Fruit fly (Drosophila melanogaster) whole organism, embryonic: ENCODE data around the gene Jhbp11.

ENCODE experiments used
- B-H1 ChIP-seq: fragments of 200-800 bp; sonication (Bioruptor generic); IDR thresholded peaks from 3 replicates; pipeline ENCODE4 v1.3.6; 2022; ENCODE audit warnings: missing biosample characterization, missing genetic modification characterization
- CG10366 ChIP-seq: fragments of 200-800 bp; sonication (Bioruptor generic); IDR thresholded peaks from 2 replicates; pipeline ENCODE4 v1.3.6; 2022; ENCODE audit warnings: missing biosample characterization, missing genetic modification characterization
- CG12104 ChIP-seq: fragments of 200-800 bp; sonication (Bioruptor generic); optimal IDR thresholded peaks from 3 replicates; lab custom pipeline; 2016; ENCODE audit warnings: missing biosample characterization, missing genetic modification characterization
- CG12236 ChIP-seq: fragments of 200-800 bp; sonication (Bioruptor generic); optimal IDR thresholded peaks from 2 replicates; lab custom pipeline; 2016; ENCODE audit warnings: missing biosample characterization, missing genetic modification characterization
- CG12659 ChIP-seq: fragments of 200-800 bp; sonication (Bioruptor generic); optimal IDR thresholded peaks from 3 replicates; lab custom pipeline; 2017; ENCODE audit warnings: mild to moderate bottlenecking, missing biosample characterization, missing genetic modification reagents, missing genetic modification characterization
- CG13296 ChIP-seq: fragments of 200-800 bp; sonication (Bioruptor generic); optimal IDR thresholded peaks from 3 replicates; lab custom pipeline; 2018; ENCODE audit warnings: missing biosample characterization, mild to moderate bottlenecking, missing genetic modification characterization
- CG17359 ChIP-seq: fragments of 200-800 bp; sonication (Bioruptor generic); optimal IDR thresholded peaks from 3 replicates; lab custom pipeline; 2018; ENCODE audit warnings: missing biosample characterization, mild to moderate bottlenecking, missing genetic modification characterization, moderate library complexity
- CG18476 ChIP-seq: fragments of 200-800 bp; sonication (Bioruptor generic); optimal IDR thresholded peaks from 2 replicates; lab custom pipeline; 2016; ENCODE audit warnings: missing biosample characterization, mild to moderate bottlenecking, missing genetic modification characterization
- CG18619 ChIP-seq: fragments of 200-800 bp; sonication (Bioruptor generic); optimal IDR thresholded peaks from 3 replicates; lab custom pipeline; 2017; ENCODE audit warnings: missing biosample characterization, mild to moderate bottlenecking, missing genetic modification characterization
- CG2129 ChIP-seq: fragments of 200-800 bp; sonication (Bioruptor generic); IDR thresholded peaks from 2 replicates; pipeline ENCODE4 v1.3.6; 2022; ENCODE audit warnings: missing biosample characterization, missing genetic modification characterization; ENCODE audit not compliant: partially characterized antibody
- CG2678 ChIP-seq: fragments of 200-800 bp; sonication (Bioruptor generic); optimal IDR thresholded peaks from 3 replicates; lab custom pipeline; 2019; ENCODE audit warnings: missing biosample characterization, mild to moderate bottlenecking, missing genetic modification characterization, moderate library complexity
- CG33213 ChIP-seq: fragments of 200-800 bp; sonication (Bioruptor generic); optimal IDR thresholded peaks from 3 replicates; lab custom pipeline; 2016; ENCODE audit warnings: missing biosample characterization, missing genetic modification characterization
- CG3407 ChIP-seq: fragments of 200-800 bp; sonication (Bioruptor generic); optimal IDR thresholded peaks from 2 replicates; lab custom pipeline; 2018; ENCODE audit warnings: missing biosample characterization, mild to moderate bottlenecking, missing genetic modification characterization
- CG4854 ChIP-seq: fragments of 200-800 bp; sonication (Bioruptor generic); optimal IDR thresholded peaks from 2 replicates; lab custom pipeline; 2016; ENCODE audit warnings: missing biosample characterization, missing genetic modification characterization, inconsistent platforms
- CG5245 ChIP-seq: fragments of 200-800 bp; sonication (Bioruptor generic); optimal IDR thresholded peaks from 3 replicates; lab custom pipeline; 2016; ENCODE audit warnings: missing biosample characterization, missing genetic modification characterization
- CG7357 ChIP-seq: fragments of 200-800 bp; sonication (Bioruptor generic); IDR thresholded peaks from 3 replicates; pipeline ENCODE4 v1.3.6; 2022; ENCODE audit warnings: missing biosample characterization, missing genetic modification characterization
- CG7928 ChIP-seq: fragments of 200-800 bp; sonication (Bioruptor generic); optimal IDR thresholded peaks from 2 replicates; lab custom pipeline; 2017; ENCODE audit warnings: missing biosample characterization, mild to moderate bottlenecking, missing genetic modification characterization
- CG9817 ChIP-seq: fragments of 200-800 bp; sonication (Bioruptor generic); optimal IDR thresholded peaks from 2 replicates; lab custom pipeline; 2018; ENCODE audit warnings: missing biosample characterization, mild to moderate bottlenecking, missing genetic modification characterization, moderate library complexity
- Camta ChIP-seq: fragments of 200-800 bp; sonication (Bioruptor generic); optimal IDR thresholded peaks from 2 replicates; lab custom pipeline; 2016; ENCODE audit warnings: missing biosample characterization, missing genetic modification characterization
- Chrac-16 ChIP-seq: fragments of 200-800 bp; sonication (Bioruptor generic); optimal IDR thresholded peaks from 3 replicates; lab custom pipeline; 2016; ENCODE audit warnings: missing biosample characterization, missing genetic modification characterization
- Dfd ChIP-seq, 2 experiments: fragments of >200 bp; optimal IDR thresholded peaks; 2 replicates each; lab custom pipeline; 2017; ENCODE audit warnings: missing biosample characterization in 2 of 2, missing genetic modification characterization in 2 of 2
- Dref ChIP-seq: fragments of 200-800 bp; sonication (Bioruptor generic); IDR thresholded peaks from 2 replicates; pipeline ENCODE4 v1.3.6; 2022; ENCODE audit warnings: missing biosample characterization, missing genetic modification characterization
- H15 ChIP-seq: fragments of 200-800 bp; sonication (Bioruptor generic); IDR thresholded peaks from 3 replicates; pipeline ENCODE4 v1.3.6; 2022; ENCODE audit warnings: missing biosample characterization, missing genetic modification characterization
- HLHmδ ChIP-seq: fragments of 200-800 bp; sonication (Bioruptor generic); optimal IDR thresholded peaks from 2 replicates; lab custom pipeline; 2018; ENCODE audit warnings: missing biosample characterization, mild to moderate bottlenecking, missing genetic modification characterization, moderate library complexity
- Hr51 ChIP-seq, 2 experiments: fragments of 200-800 bp; sonication (Bioruptor generic); optimal IDR thresholded peaks; 2 replicates in 1 of 2; 3 replicates in 1 of 2; lab custom pipeline; 2016 to 2018; ENCODE audit warnings: missing biosample characterization in 2 of 2, missing genetic modification characterization in 2 of 2, mild to moderate bottlenecking in 1 of 2, moderate library complexity in 1 of 2
- Max ChIP-seq: fragments of 200-800 bp; sonication (Bioruptor generic); optimal IDR thresholded peaks from 2 replicates; lab custom pipeline; 2016; ENCODE audit warnings: missing biosample characterization, mild to moderate bottlenecking, missing genetic modification characterization
- NK7.1 ChIP-seq: fragments of 200-800 bp; sonication (Bioruptor generic); optimal IDR thresholded peaks from 3 replicates; lab custom pipeline; 2016; ENCODE audit warnings: missing biosample characterization, missing genetic modification characterization
- Oli ChIP-seq: fragments of 200-800 bp; sonication (Bioruptor generic); optimal IDR thresholded peaks from 2 replicates; lab custom pipeline; 2018; ENCODE audit warnings: missing biosample characterization, mild to moderate bottlenecking, missing genetic modification characterization, moderate library complexity
- PHDP ChIP-seq: fragments of 200-800 bp; sonication (Bioruptor generic); optimal IDR thresholded peaks from 3 replicates; lab custom pipeline; 2018; ENCODE audit warnings: missing biosample characterization, mild to moderate bottlenecking, missing genetic modification characterization, moderate library complexity
- Ravus ChIP-seq: fragments of 200-800 bp; sonication (Bioruptor generic); IDR thresholded peaks from 2 replicates; pipeline ENCODE4 v1.3.6; 2022; ENCODE audit warnings: missing biosample characterization, missing genetic modification characterization
- Stat92E ChIP-seq, 3 experiments: fragments of >200 bp in 2 of 3; fragments of 200-800 bp in 1 of 3; sonication (Bioruptor generic) in 1 of 3; optimal IDR thresholded peaks; 2 replicates each; lab custom pipeline; 2017 to 2019; ENCODE audit warnings: missing biosample characterization in 3 of 3, missing genetic modification characterization in 3 of 3, mild to moderate bottlenecking in 1 of 3, moderate library complexity in 1 of 3
- Trl ChIP-seq, 3 experiments: fragments of >200 bp in 2 of 3; fragments of 200-800 bp in 1 of 3; sonication (Bioruptor generic) in 1 of 3; optimal IDR thresholded peaks; 2 replicates in 1 of 3; 3 replicates in 2 of 3; lab custom pipeline; 2016 to 2017; ENCODE audit warnings: missing biosample characterization in 1 of 3, missing genetic modification characterization in 1 of 3
- Vsx1 ChIP-seq: fragments of 200-800 bp; sonication (Bioruptor generic); optimal IDR thresholded peaks from 2 replicates; lab custom pipeline; 2017; ENCODE audit warnings: missing biosample characterization, mild to moderate bottlenecking, missing genetic modification characterization, missing genetic modification reagents
- Xrp1 ChIP-seq: fragments of 200-800 bp; sonication (Bioruptor generic); IDR thresholded peaks from 2 replicates; pipeline ENCODE4 v1.3.6; 2022; ENCODE audit warnings: missing biosample characterization, missing genetic modification characterization
- ac ChIP-seq: fragments of 200-800 bp; sonication (Bioruptor generic); optimal IDR thresholded peaks from 3 replicates; lab custom pipeline; 2017; ENCODE audit warnings: missing biosample characterization, mild to moderate bottlenecking, missing genetic modification characterization
- ap ChIP-seq: fragments of 200-800 bp; sonication (Bioruptor generic); IDR thresholded peaks from 2 replicates; pipeline ENCODE4 v1.3.6; 2022; ENCODE audit warnings: missing biosample characterization, missing genetic modification characterization
- ara ChIP-seq: fragments of 200-800 bp; sonication (Bioruptor generic); IDR thresholded peaks from 2 replicates; pipeline ENCODE4 v1.3.6; 2022; ENCODE audit warnings: missing biosample characterization, missing genetic modification characterization
- bcd ChIP-seq: fragments of 200-800 bp; sonication (Bioruptor generic); optimal IDR thresholded peaks from 2 replicates; lab custom pipeline; 2017; ENCODE audit warnings: missing biosample characterization, mild to moderate bottlenecking, missing genetic modification characterization
- ems ChIP-seq: fragments of 200-800 bp; sonication (Bioruptor generic); optimal IDR thresholded peaks from 3 replicates; lab custom pipeline; 2016; ENCODE audit warnings: missing biosample characterization, missing genetic modification characterization
- fu2 ChIP-seq: fragments of 200-800 bp; sonication (Bioruptor generic); optimal IDR thresholded peaks from 2 replicates; lab custom pipeline; 2016; ENCODE audit warnings: missing biosample characterization, missing genetic modification characterization
- gem ChIP-seq: fragments of 200-800 bp; sonication (Bioruptor generic); optimal IDR thresholded peaks from 2 replicates; lab custom pipeline; 2019; ENCODE audit warnings: missing biosample characterization, mild to moderate bottlenecking, missing genetic modification characterization, moderate library complexity
- grau ChIP-seq: fragments of 200-800 bp; optimal IDR thresholded peaks from 3 replicates; lab custom pipeline; 2019; ENCODE audit warnings: missing biosample characterization, mild to moderate bottlenecking, missing genetic modification characterization, moderate library complexity
- nerfin-1 ChIP-seq: fragments of 200-800 bp; sonication (Bioruptor generic); optimal IDR thresholded peaks from 3 replicates; lab custom pipeline; 2019; ENCODE audit warnings: missing biosample characterization, mild to moderate bottlenecking, missing genetic modification characterization, moderate library complexity
- psq ChIP-seq: fragments of 200-800 bp; sonication (Bioruptor generic); optimal IDR thresholded peaks from 2 replicates; lab custom pipeline; 2017; ENCODE audit warnings: missing biosample characterization, missing genetic modification characterization
- seq ChIP-seq: fragments of 200-800 bp; sonication (Bioruptor generic); IDR thresholded peaks from 2 replicates; pipeline ENCODE4 v1.3.6; 2022; ENCODE audit warnings: missing biosample characterization, missing genetic modification characterization
- sim ChIP-seq: fragments of 200-800 bp; sonication (Bioruptor generic); IDR thresholded peaks from 2 replicates; pipeline ENCODE4 v1.3.6; 2022; ENCODE audit warnings: missing biosample characterization, missing genetic modification characterization
- toy ChIP-seq: fragments of 200-800 bp; sonication (Bioruptor generic); IDR thresholded peaks from 2 replicates; pipeline ENCODE4 v1.3.6; 2022; ENCODE audit warnings: missing biosample characterization, missing genetic modification characterization
- tup ChIP-seq: fragments of 200-800 bp; sonication (Bioruptor generic); optimal IDR thresholded peaks from 2 replicates; lab custom pipeline; 2016; ENCODE audit warnings: missing biosample characterization, mild to moderate bottlenecking, missing genetic modification characterization, moderate library complexity

Gene Jhbp11

DNA sequence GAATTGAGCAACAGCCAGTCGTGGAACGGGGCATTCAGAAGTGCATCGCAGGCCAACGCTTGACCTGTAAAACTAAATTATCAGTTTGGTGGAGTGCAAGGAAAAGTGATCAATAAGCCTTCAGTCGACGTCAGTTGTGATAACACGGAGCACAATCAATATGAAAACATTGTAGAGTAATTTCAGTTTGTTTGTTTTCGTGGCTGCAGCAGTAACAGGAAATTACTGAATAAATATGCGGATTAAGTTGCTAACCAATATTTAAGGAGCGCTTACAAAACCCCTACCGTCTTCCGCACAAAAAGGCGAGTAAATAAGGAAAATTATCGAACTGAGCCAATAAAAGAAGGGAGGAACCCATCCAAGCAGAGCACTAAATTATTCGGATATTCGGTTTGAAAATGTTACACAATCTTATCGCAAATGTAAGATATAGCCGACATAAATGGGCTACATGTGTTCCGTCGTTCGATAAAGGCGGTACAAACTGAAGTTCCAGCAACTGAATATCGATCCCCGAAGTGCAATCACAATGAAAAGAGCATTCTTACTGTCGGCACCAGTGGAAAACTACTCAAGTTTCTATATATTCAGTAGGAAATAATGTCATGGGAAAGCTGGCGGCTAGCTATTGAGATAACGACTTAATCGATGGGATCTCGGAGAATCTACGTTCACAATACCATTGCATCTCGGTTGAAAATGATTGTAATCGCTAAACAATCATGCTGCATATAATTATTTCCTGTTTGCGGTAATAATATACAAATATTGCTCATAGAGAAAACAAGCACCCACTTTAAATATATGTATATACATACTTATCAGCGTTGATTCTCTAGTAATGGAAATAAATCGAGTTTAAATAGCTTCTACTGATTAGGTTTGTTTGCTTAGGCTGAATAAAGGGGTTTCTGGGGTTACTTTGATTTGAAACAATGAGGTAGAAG lies 34.9 kb downstream of the Jhbp11 start:
- TF ChIP-seq CG12104 (GFP tag; lab: Kevin White, UChicago) (peak; percentile 41), CG9817 (no peak), Oli (tag; lab: Kevin White, UChicago) (peak; percentile 32), Vsx1 (peak; percentile 89), Camta (GFP tag; lab: Kevin White, UChicago) (peak; percentile 71), sim (GFP tag; lab: Robert Waterston, UW) (peak; percentile 62; the same call in 1 of the 2 replicates), NK7.1 (GFP tag; lab: Kevin White, UChicago) (peak; percentile 62), Xrp1 (GFP tag; lab: Robert Waterston, UW) (peak; percentile 88), CG10366 (GFP tag; lab: Robert Waterston, UW) (0 out of 2 replicates have a peak, but pooled peaks have one; percentile 12), tup (GFP tag; lab: Kevin White, UChicago) (peak; percentile 22), CG12659 (GFP tag; lab: Kevin White, UChicago) (peak; percentile 46), H15 (no peak), CG17359 (tag; lab: Kevin White, UChicago) (peak; percentile 74), ac (GFP tag; lab: Kevin White, UChicago) (peak; percentile 91), ems (GFP tag; lab: Kevin White, UChicago) (peak; percentile 32), CG3407 (GFP tag; lab: Kevin White, UChicago) (peak; percentile 83), Dfd (GFP tag; optimal IDR thresholded peaks at IDR 0.05; lab: Kevin White, UChicago) (no peak), CG4854 (GFP tag; lab: Kevin White, UChicago) (peak; percentile 57), CG13296 (peak; percentile 51), Chrac-16 (GFP tag; lab: Kevin White, UChicago) (no peak), bcd (GFP tag; lab: Kevin White, UChicago) (peak; percentile 60), nerfin-1 (peak; percentile 56), gem (tag; lab: Kevin White, UChicago) (peak; percentile 74), seq (GFP tag; lab: Robert Waterston, UW) (peak; percentile 73), HLHmδ (GFP tag; lab: Kevin White, UChicago) (no peak), CG18619 (GFP tag; lab: Kevin White, UChicago) (peak; percentile 62), Stat92E (GFP tag; optimal IDR thresholded peaks at IDR 0.05; lab: Kevin White, UChicago) (no peak), CG7357 (GFP tag; lab: Robert Waterston, UW) (no peak), PHDP (peak; percentile 66), grau (tag; lab: Kevin White, UChicago) (peak; percentile 35), CG33213 (GFP tag; lab: Kevin White, UChicago) (peak; percentile 82), fu2 (GFP tag; lab: Kevin White, UChicago) (no peak), Ravus (GFP tag; lab: Robert Waterston, UW) (no peak), Dref (GFP tag; lab: Robert Waterston, UW) (no peak), psq (GFP tag; lab: Kevin White, UChicago) (peak; percentile 40), ara (GFP tag; lab: Robert Waterston, UW) (peak; percentile 84), toy (GFP tag; lab: Robert Waterston, UW) (no peak), Trl (optimal IDR thresholded peaks at IDR 0.05; lab: Kevin White, UChicago) (no peak), Trl (GFP tag; optimal IDR thresholded peaks at IDR 0.05; lab: Kevin White, UChicago) (peak; percentile 80), CG7928 (GFP tag; lab: Kevin White, UChicago) (no peak), CG2129 (no peak), Hr51 (GFP tag; optimal IDR thresholded peaks at IDR 0.05; lab: Kevin White, UChicago) (peak; percentile 34 to 38), CG2678 (tag; lab: Kevin White, UChicago) (peak; percentile 67), CG18476 (GFP tag; lab: Kevin White, UChicago) (peak; percentile 47), ap (no peak), Max (GFP tag; lab: Kevin White, UChicago) (peak; percentile 49), CG5245 (GFP tag; lab: Kevin White, UChicago) (peak; percentile 53), CG12236 (peak; percentile 88), B-H1 (GFP tag; lab: Robert Waterston, UW) (no peak)
